Fruit fly (Drosophila melanogaster): ENCODE data around the gene CG42376.
A peak's percentile ranks its signal among the peaks of the same experiment; 100 is the strongest.

CG42376 gene

dm6 chrX:279097-279727 is 24.5 kb downstream of the CG42376 start, which contains the start of the genes CG3777 and ewg (continued):
- TF ChIP-seq Gug (GFP tag; IDR thresholded peaks at IDR 0.05) (no peak), E2f1 (GFP tag; IDR thresholded peaks at IDR 0.05) (no peak), Max (GFP tag; optimal IDR thresholded peaks at IDR 0.05) (no peak), CG18619 (GFP tag; optimal IDR thresholded peaks at IDR 0.05) (no peak), Elba2 (GFP tag; optimal IDR thresholded peaks at IDR 0.05) (no peak), CG12071 (GFP tag; optimal IDR thresholded peaks at IDR 0.05) (no peak), Adf1 (GFP tag; IDR thresholded peaks at IDR 0.05) (peak; percentile 8; the same call in 1 of the 2 replicates), Atf3 (GFP tag; optimal IDR thresholded peaks at IDR 0.05) (no peak), CG15696 (tag; optimal IDR thresholded peaks at IDR 0.05) (no peak), Ets65A (GFP tag) (peak; percentile 74), kah (GFP tag; optimal IDR thresholded peaks at IDR 0.05) (no peak), CG7372 (GFP tag; IDR thresholded peaks at IDR 0.05) (no peak), CG13624 (GFP tag; optimal IDR thresholded peaks at IDR 0.05) (peak; percentile 50), CG1529 (GFP tag; optimal IDR thresholded peaks at IDR 0.05) (no peak), CG4282 (GFP tag; optimal IDR thresholded peaks at IDR 0.05) (no peak), ham (GFP tag; IDR thresholded peaks at IDR 0.05) (no peak), B-H1 (GFP tag; IDR thresholded peaks at IDR 0.05) (no peak), eyg (GFP tag; optimal IDR thresholded peaks at IDR 0.05) (no peak), CG9609 (GFP tag; optimal IDR thresholded peaks at IDR 0.05) (no peak), HHEX (GFP tag; optimal IDR thresholded peaks at IDR 0.05) (no peak), CG10147 (GFP tag; optimal IDR thresholded peaks at IDR 0.05) (no peak), CG5245 (GFP tag; optimal IDR thresholded peaks at IDR 0.05) (no peak), CG2116 (GFP tag; optimal IDR thresholded peaks at IDR 0.05) (peak; percentile 84), CG4424 (GFP tag; optimal IDR thresholded peaks at IDR 0.05) (no peak), pnt (GFP tag; optimal IDR thresholded peaks at IDR 0.05) (no peak), MBD-R2 (GFP tag; IDR thresholded peaks at IDR 0.05) (peak; percentile 32; the same call in 1 of the 2 replicates), ci (GFP tag; IDR thresholded peaks at IDR 0.05) (no peak), CG3847 (GFP tag; IDR thresholded peaks at IDR 0.05) (no peak; the same call in 1 of the 2 replicates), CG11456 (GFP tag; IDR thresholded peaks at IDR 0.05) (no peak), HLH3B (GFP tag; IDR thresholded peaks at IDR 0.05) (no peak), Drgx (GFP tag; IDR thresholded peaks at IDR 0.05) (no peak), lola (GFP tag; optimal IDR thresholded peaks at IDR 0.05) (no peak), tgo (GFP tag; IDR thresholded peaks at IDR 0.05) (no peak), sens (GFP tag) (peak; percentile 86), CG9797 (GFP tag; optimal IDR thresholded peaks at IDR 0.05) (peak; percentile 93), CG2199 (GFP tag; IDR thresholded peaks at IDR 0.05) (peak; percentile 52; the same call in 1 of the 3 replicates), ase (GFP tag; IDR thresholded peaks at IDR 0.05) (no peak), CG6254 (GFP tag; optimal IDR thresholded peaks at IDR 0.05) (no peak), nerfin-1 (tag; optimal IDR thresholded peaks at IDR 0.05) (no peak), CG9215 (GFP tag; IDR thresholded peaks at IDR 0.05) (no peak), NfI (GFP tag; optimal IDR thresholded peaks at IDR 0.05) (no peak), lab (GFP tag; optimal IDR thresholded peaks at IDR 0.05) (no peak), onecut (GFP tag; IDR thresholded peaks at IDR 0.05) (no peak), tll (GFP tag; optimal IDR thresholded peaks at IDR 0.05) (no peak), GATAe (GFP tag; conservative IDR thresholded peaks at IDR 0.05) (no peak), CG2875 (GFP tag; optimal IDR thresholded peaks at IDR 0.05) (no peak), HLHmδ (GFP tag; optimal IDR thresholded peaks at IDR 0.05) (no peak), CG2712 (tag; optimal IDR thresholded peaks at IDR 0.05) (peak; percentile 30), CG7786 (GFP tag; optimal IDR thresholded peaks at IDR 0.05) (no peak), salm (tag; optimal IDR thresholded peaks at IDR 0.05) (no peak), so (GFP tag; IDR thresholded peaks at IDR 0.05) (no peak)

All from whole organism, embryonic.